Worm (Caenorhabditis elegans) whole organism, mixed stage, embryonic: ENCODE measurements around the gene try-13.

ENCODE experiments used
- ceh-83 ChIP-seq: fragments of 200-800 bp; sonication (Bioruptor generic); optimal IDR thresholded peaks from 2 replicates; lab custom pipeline; 2018; ENCODE audit warnings: mild to moderate bottlenecking, missing genetic modification characterization, missing compliant biosample characterization
- lin-13 ChIP-seq: fragments of 150-350 bp; optimal IDR thresholded peaks from 2 replicates; lab custom pipeline; 2014; ENCODE audit warnings: missing biosample characterization, missing genetic modification characterization
- nhr-237 ChIP-seq: fragments of 150-350 bp; optimal IDR thresholded peaks from 2 replicates; lab custom pipeline; 2014; ENCODE audit warnings: missing biosample characterization, missing genetic modification characterization
- nhr-28 ChIP-seq: fragments of 150-350 bp; optimal IDR thresholded peaks from 2 replicates; lab custom pipeline; 2014; ENCODE audit warnings: missing biosample characterization, missing genetic modification characterization
- nhr-76 ChIP-seq: sonication (generic microtip); optimal IDR thresholded peaks from 2 replicates; lab custom pipeline; 2017; ENCODE audit warnings: missing biosample characterization, missing genetic modification characterization
- pha-4 ChIP-seq: fragments of 150-350 bp; optimal IDR thresholded peaks from 2 replicates; lab custom pipeline; 2018; ENCODE audit warnings: missing biosample characterization, missing genetic modification reagents, missing genetic modification characterization
- sem-2 ChIP-seq: fragments of 200-800 bp; sonication (Bioruptor generic); optimal IDR thresholded peaks from 2 replicates; lab custom pipeline; 2018; ENCODE audit warnings: mild to moderate bottlenecking, missing genetic modification characterization, missing compliant biosample characterization
- snpc-4 ChIP-seq: fragments of 150-350 bp; optimal IDR thresholded peaks from 2 replicates; lab custom pipeline; 2014; ENCODE audit warnings: missing biosample characterization, missing genetic modification characterization
- unc-120 ChIP-seq: sonication (generic microtip); optimal IDR thresholded peaks from 2 replicates; lab custom pipeline; 2017; ENCODE audit warnings: missing genetic modification characterization, missing compliant biosample characterization; ENCODE audit not compliant: poor library complexity, severe bottlenecking
- unc-62 ChIP-seq: fragments of 150-350 bp; optimal IDR thresholded peaks from 2 replicates; lab custom pipeline; 2014; ENCODE audit warnings: missing biosample characterization, missing genetic modification reagents, missing genetic modification characterization

DNA sequence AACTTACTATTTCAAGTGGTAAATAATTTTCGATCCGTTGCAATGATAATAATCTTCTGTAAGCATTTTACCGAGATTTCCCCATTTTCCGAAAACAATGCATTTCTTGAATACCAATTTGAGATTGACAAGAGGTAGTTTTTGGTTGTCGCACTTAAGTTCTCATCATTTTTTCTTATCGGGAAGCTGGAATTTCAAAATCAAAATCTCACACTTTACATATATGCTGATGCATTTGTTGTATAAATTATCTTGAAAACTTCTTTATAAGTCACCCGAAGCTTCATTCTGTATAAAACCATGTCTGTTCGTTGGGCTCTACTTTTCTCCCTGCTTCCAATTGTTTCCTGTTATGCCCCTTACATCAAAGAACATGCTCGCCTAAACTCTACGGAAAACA lies 11.5 kb downstream of the try-13 start, which contains the start of gene try-11:
- TF ChIP-seq sem-2 (no peak), nhr-28 (tag; lab: Kevin White, UChicago) (no peak), nhr-237 (tag; lab: Kevin White, UChicago) (no peak), unc-62 (GFP tag; lab: Kevin White, UChicago) (no peak), nhr-76 (tag; lab: Kevin White, UChicago) (no peak), pha-4 (tag; lab: Kevin White, UChicago) (no peak), ceh-83 (GFP tag; lab: Kevin White, UChicago) (no peak), unc-120 (tag; lab: Kevin White, UChicago) (no peak), snpc-4 (tag; lab: Kevin White, UChicago) (no peak), lin-13 (no peak)
